Worm (Caenorhabditis elegans) whole organism, young adult: Measurements from ENCODE around the gene mab-10.

Experiments used
- B0261.1 ChIP-seq: sonication (generic microtip); optimal IDR thresholded peaks from 2 replicates; lab custom pipeline; 2016; ENCODE audit warnings: mild to moderate bottlenecking, missing genetic modification characterization, moderate library complexity, missing compliant biosample characterization
- F23B12.7 ChIP-seq: sonication (generic microtip); optimal IDR thresholded peaks from 2 replicates; lab custom pipeline; 2017; ENCODE audit warnings: missing genetic modification characterization, mild to moderate bottlenecking, missing compliant biosample characterization, antibody characterized with exemption, moderate library complexity; ENCODE audit not compliant: insufficient read depth
- F33H1.4 ChIP-seq: fragments of 200-800 bp; sonication (Bioruptor generic); IDR thresholded peaks from 2 replicates; pipeline ENCODE4 v1.3.6; 2022; ENCODE audit warnings: missing genetic modification reagents, missing genetic modification characterization, missing compliant biosample characterization
- F49E8.2 ChIP-seq: sonication (generic microtip); optimal IDR thresholded peaks from 3 replicates; lab custom pipeline; 2017; ENCODE audit warnings: missing genetic modification characterization, mild to moderate bottlenecking, missing compliant biosample characterization, antibody characterized with exemption, moderate library complexity; ENCODE audit not compliant: insufficient read depth
- F55B11.4 ChIP-seq: sonication (generic microtip); optimal IDR thresholded peaks from 2 replicates; lab custom pipeline; 2016; ENCODE audit warnings: missing compliant biosample characterization, missing genetic modification characterization, borderline replicate concordance; ENCODE audit not compliant: insufficient read depth
- K11D2.4 ChIP-seq: fragments of 200-800 bp; sonication (Bioruptor generic); IDR thresholded peaks from 2 replicates; pipeline ENCODE4 v1.3.6; 2022; ENCODE audit warnings: missing genetic modification reagents, missing genetic modification characterization, missing compliant biosample characterization
- Y56A3A.18 ChIP-seq: fragments of 200-800 bp; sonication (Bioruptor generic); IDR thresholded peaks from 2 replicates; pipeline ENCODE4 v1.3.6; 2022; ENCODE audit warnings: missing genetic modification reagents, missing genetic modification characterization, missing compliant biosample characterization
- Y67H2A.10 ChIP-seq: fragments of 200-800 bp; sonication (Bioruptor generic); conservative IDR thresholded peaks from 2 replicates; pipeline ENCODE4 v1.3.6; 2022; ENCODE audit warnings: missing genetic modification reagents, missing genetic modification characterization, missing compliant biosample characterization
- Y95B8A.8 ChIP-seq: fragments of 200-800 bp; sonication (Bioruptor generic); IDR thresholded peaks from 2 replicates; pipeline ENCODE4 v1.3.6; 2022; ENCODE audit warnings: missing genetic modification reagents, missing genetic modification characterization, missing compliant biosample characterization
- akir-1 ChIP-seq: fragments of 200-800 bp; sonication (Bioruptor generic); optimal IDR thresholded peaks from 2 replicates; lab custom pipeline; 2018; ENCODE audit warnings: mild to moderate bottlenecking, missing genetic modification characterization, moderate library complexity, missing compliant biosample characterization
- atf-7 ChIP-seq: sonication (generic microtip); optimal IDR thresholded peaks from 2 replicates; lab custom pipeline; 2017; ENCODE audit warnings: mild to moderate bottlenecking, missing genetic modification characterization, missing compliant biosample characterization
- athp-1 ChIP-seq: sonication (generic microtip); optimal IDR thresholded peaks from 2 replicates; lab custom pipeline; 2017; ENCODE audit warnings: mild to moderate bottlenecking, missing genetic modification characterization, missing compliant biosample characterization
- attf-5 ChIP-seq: fragments of 200-800 bp; sonication (Bioruptor generic); optimal IDR thresholded peaks from 2 replicates; lab custom pipeline; 2018; ENCODE audit warnings: mild to moderate bottlenecking, missing genetic modification characterization, missing compliant biosample characterization
- attf-6 ChIP-seq: fragments of 200-800 bp; sonication (Bioruptor generic); IDR thresholded peaks from 2 replicates; pipeline ENCODE4 v1.3.6; 2022; ENCODE audit warnings: missing genetic modification reagents, missing genetic modification characterization, missing compliant biosample characterization
- bed-2 ChIP-seq: fragments of 200-800 bp; sonication (Bioruptor generic); IDR thresholded peaks from 2 replicates; pipeline ENCODE4 v1.3.6; 2022; ENCODE audit warnings: missing genetic modification reagents, missing genetic modification characterization, missing compliant biosample characterization
- ccch-3 ChIP-seq: fragments of 200-800 bp; sonication (Bioruptor generic); optimal IDR thresholded peaks from 2 replicates; lab custom pipeline; 2018; ENCODE audit warnings: mild to moderate bottlenecking, missing genetic modification characterization, missing compliant biosample characterization
- chd-7 ChIP-seq: sonication (generic microtip); optimal IDR thresholded peaks from 2 replicates; lab custom pipeline; 2016; ENCODE audit warnings: mild to moderate bottlenecking, missing genetic modification characterization, moderate library complexity, missing compliant biosample characterization
- dpl-1 ChIP-seq: fragments of 150-350 bp; optimal IDR thresholded peaks from 2 replicates; lab custom pipeline; 2014; ENCODE audit warnings: missing biosample characterization, missing genetic modification reagents, missing genetic modification characterization
- egl-44 ChIP-seq: fragments of 200-800 bp; sonication (Bioruptor generic); IDR thresholded peaks from 2 replicates; pipeline ENCODE4 v1.3.6; 2022; ENCODE audit warnings: missing genetic modification reagents, missing genetic modification characterization, missing compliant biosample characterization
- ekl-4 ChIP-seq: fragments of 200-800 bp; sonication (Bioruptor generic); IDR thresholded peaks from 2 replicates; pipeline ENCODE4 v1.3.6; 2022; ENCODE audit warnings: missing genetic modification reagents, missing genetic modification characterization, missing compliant biosample characterization
- ets-4 ChIP-seq: fragments of 200-800 bp; sonication (Bioruptor generic); optimal IDR thresholded peaks from 2 replicates; lab custom pipeline; 2018; ENCODE audit warnings: mild to moderate bottlenecking, missing genetic modification characterization, missing compliant biosample characterization
- hlh-26 ChIP-seq: fragments of 200-800 bp; sonication (Bioruptor generic); conservative IDR thresholded peaks from 2 replicates; pipeline ENCODE4 v1.3.6; 2022; ENCODE audit warnings: missing genetic modification reagents, missing genetic modification characterization, missing compliant biosample characterization
- hmg-20 ChIP-seq: fragments of 200-800 bp; sonication (Bioruptor generic); IDR thresholded peaks from 2 replicates; pipeline ENCODE4 v1.3.6; 2022; ENCODE audit warnings: missing genetic modification reagents, missing genetic modification characterization, missing compliant biosample characterization
- hsf-1 ChIP-seq: fragments of 200-800 bp; sonication (Bioruptor generic); IDR thresholded peaks from 2 replicates; pipeline ENCODE4 v1.3.6; 2022; ENCODE audit warnings: missing genetic modification reagents, missing genetic modification characterization, missing compliant biosample characterization
- lin-26 ChIP-seq: fragments of 200-800 bp; sonication (Bioruptor generic); IDR thresholded peaks from 2 replicates; pipeline ENCODE4 v1.3.6; 2022; ENCODE audit warnings: missing genetic modification reagents, missing genetic modification characterization, missing compliant biosample characterization
- lin-35 ChIP-seq, 3 experiments: fragments of 150-350 bp in 2 of 3; sonication (generic microtip) in 1 of 3; optimal IDR thresholded peaks; 2 replicates each; lab custom pipeline; 2014 to 2018; ENCODE audit warnings: missing biosample characterization in 3 of 3, missing genetic modification characterization in 3 of 3, missing genetic modification reagents in 3 of 3
- madf-10 ChIP-seq: sonication (generic microtip); optimal IDR thresholded peaks from 2 replicates; lab custom pipeline; 2016; ENCODE audit warnings: mild to moderate bottlenecking, missing genetic modification characterization, missing compliant biosample characterization
- madf-3 ChIP-seq: fragments of 200-800 bp; sonication (Bioruptor generic); IDR thresholded peaks from 2 replicates; pipeline ENCODE4 v1.3.6; 2022; ENCODE audit warnings: missing genetic modification reagents, missing genetic modification characterization, missing compliant biosample characterization
- madf-8 ChIP-seq: fragments of 200-800 bp; sonication (Bioruptor generic); conservative IDR thresholded peaks from 2 replicates; pipeline ENCODE4 v1.3.6; 2022; ENCODE audit warnings: missing genetic modification reagents, missing genetic modification characterization, missing compliant biosample characterization
- mes-4 ChIP-seq: sonication (generic microtip); optimal IDR thresholded peaks from 2 replicates; lab custom pipeline; 2016; ENCODE audit warnings: missing genotype, missing genetic modification characterization, missing compliant biosample characterization
- nhr-120 ChIP-seq: fragments of 200-800 bp; sonication (Bioruptor generic); IDR thresholded peaks from 2 replicates; pipeline ENCODE4 v1.3.6; 2022; ENCODE audit warnings: missing genetic modification characterization, missing compliant biosample characterization
- nhr-179 ChIP-seq: sonication (generic microtip); optimal IDR thresholded peaks from 2 replicates; lab custom pipeline; 2016; ENCODE audit warnings: mild to moderate bottlenecking, missing genetic modification characterization, missing compliant biosample characterization
- snpc-3.4 ChIP-seq: sonication (generic microtip); optimal IDR thresholded peaks from 2 replicates; lab custom pipeline; 2017; ENCODE audit warnings: missing genetic modification characterization, mild to moderate bottlenecking, missing compliant biosample characterization, antibody characterized with exemption, moderate library complexity, missing genotype, missing genetic modification reagents
- snpc-4 ChIP-seq, 5 experiments: fragments of 150-350 bp in 1 of 5; sonication (generic microtip) in 4 of 5; optimal IDR thresholded peaks; 2 replicates each; lab custom pipeline; 2014 to 2018; ENCODE audit warnings: missing genetic modification characterization in 5 of 5, missing biosample characterization in 3 of 5, antibody characterized with exemption in 2 of 5, mild to moderate bottlenecking in 2 of 5, missing compliant biosample characterization in 2 of 5, missing genotype in 2 of 5, moderate library complexity in 2 of 5, missing genetic modification reagents in 1 of 5
- somi-1 ChIP-seq: fragments of 200-800 bp; sonication (Bioruptor generic); optimal IDR thresholded peaks from 2 replicates; lab custom pipeline; 2018; ENCODE audit warnings: mild to moderate bottlenecking, missing genetic modification characterization, missing compliant biosample characterization
- sptf-2 ChIP-seq: fragments of 200-800 bp; sonication (Bioruptor generic); optimal IDR thresholded peaks from 2 replicates; lab custom pipeline; 2018; ENCODE audit warnings: mild to moderate bottlenecking, missing genetic modification characterization, missing compliant biosample characterization
- tbx-9 ChIP-seq: sonication (generic microtip); optimal IDR thresholded peaks from 2 replicates; lab custom pipeline; 2016; ENCODE audit warnings: borderline replicate concordance, missing genetic modification characterization, inconsistent platforms, missing compliant biosample characterization
- unc-130 ChIP-seq: sonication (generic microtip); optimal IDR thresholded peaks from 2 replicates; lab custom pipeline; 2016; ENCODE audit warnings: missing genetic modification reagents, missing genetic modification characterization, missing compliant biosample characterization
- xnd-1 ChIP-seq: sonication (generic microtip); optimal IDR thresholded peaks from 2 replicates; lab custom pipeline; 2016; ENCODE audit warnings: missing genotype, missing genetic modification reagents, missing genetic modification characterization, missing compliant biosample characterization
- zfh-2 ChIP-seq: fragments of 200-800 bp; sonication (Bioruptor generic); conservative IDR thresholded peaks from 2 replicates; pipeline ENCODE4 v1.3.6; 2022; ENCODE audit warnings: missing genetic modification reagents, missing genetic modification characterization, missing compliant biosample characterization
- ztf-22 ChIP-seq: fragments of 200-800 bp; sonication (Bioruptor generic); optimal IDR thresholded peaks from 2 replicates; lab custom pipeline; 2018; ENCODE audit warnings: mild to moderate bottlenecking, missing genetic modification characterization, moderate library complexity, missing compliant biosample characterization
- ztf-3 ChIP-seq: fragments of 200-800 bp; sonication (Bioruptor generic); optimal IDR thresholded peaks from 2 replicates; lab custom pipeline; 2018; ENCODE audit warnings: mild to moderate bottlenecking, missing genetic modification characterization, missing compliant biosample characterization
- ztf-6 ChIP-seq: fragments of 200-800 bp; sonication (Bioruptor generic); IDR thresholded peaks from 2 replicates; pipeline ENCODE4 v1.3.6; 2022; ENCODE audit warnings: missing genetic modification reagents, missing genetic modification characterization, missing compliant biosample characterization

The mab-10 gene

DNA sequence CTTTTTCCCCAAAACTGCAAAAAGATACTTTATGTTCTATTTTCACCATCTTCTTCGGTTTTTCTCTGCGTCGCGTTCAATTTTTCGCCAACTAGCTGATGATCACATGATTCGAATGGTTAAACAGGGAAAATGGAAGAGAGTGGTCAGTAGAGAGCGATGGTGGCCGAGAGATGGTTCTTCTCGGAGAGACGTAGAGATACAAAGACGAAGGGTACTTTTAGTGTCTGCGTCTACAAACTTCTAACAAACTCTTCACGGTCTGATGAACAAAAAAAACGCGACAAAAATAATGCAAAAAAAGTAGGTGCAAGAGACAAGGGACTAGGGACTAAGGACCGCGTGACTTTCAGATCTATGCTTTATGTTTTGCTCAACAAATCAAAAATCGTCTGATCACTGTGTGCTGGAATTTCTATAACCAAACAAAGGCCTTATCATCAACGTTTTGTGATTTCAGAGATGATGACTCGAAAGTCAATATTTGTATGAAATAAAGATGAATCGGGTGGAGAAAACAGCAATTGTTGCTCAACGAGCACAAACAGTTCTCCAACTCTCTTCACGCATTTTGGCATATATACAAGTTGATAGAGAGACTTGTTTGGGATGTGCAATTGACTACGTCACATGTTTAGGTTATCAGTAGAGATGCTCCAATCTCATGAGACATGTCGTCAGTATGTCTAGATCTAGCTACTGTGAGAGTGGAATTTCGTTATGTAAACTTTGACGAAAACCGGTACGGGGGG is 24.3 kb downstream of the mab-10 start (continued):
- TF ChIP-seq lin-35 (GFP tag; optimal IDR thresholded peaks at IDR 0.05; lab: Kevin White, UChicago) (peak in 1 of 3 experiments; percentile 87), hmg-20 (GFP tag; lab: Robert Waterston, UW) (0 out of 2 replicates have a peak, but pooled peaks have one; percentile 14), nhr-179 (tag; lab: Kevin White, UChicago) (no peak), B0261.1 (tag; lab: Kevin White, UChicago) (no peak), Y56A3A.18 (GFP tag; lab: Robert Waterston, UW) (no peak), zfh-2 (GFP tag; lab: Robert Waterston, UW) (peak; percentile 71), ets-4 (GFP tag; lab: Kevin White, UChicago) (no peak)
- TF ChIP-seq, all 124 proteins: peak for 54

ce11 chrII:10553377-10554045 is 25.6 kb downstream of the mab-10 start:
- no peak for TF ChIP-seq egl-44 (GFP tag; lab: Robert Waterston, UW)
- TF ChIP-seq F23B12.7 (tag; lab: Kevin White, UChicago), result no peak
- TF ChIP-seq somi-1 (GFP tag; lab: Kevin White, UChicago), result no peak
- TF ChIP-seq athp-1 (tag; lab: Kevin White, UChicago), result no peak
- TF ChIP-seq lin-26, result no peak
- TF ChIP-seq snpc-4 (GFP tag; optimal IDR thresholded peaks at IDR 0.05; lab: Kevin White, UChicago), result no peak
- no peak for TF ChIP-seq snpc-4 (tag; optimal IDR thresholded peaks at IDR 0.05; lab: Kevin White, UChicago)
- peak; percentile 7; the same call in 1 of the 2 replicates for TF ChIP-seq Y56A3A.18 (GFP tag; lab: Robert Waterston, UW)
- TF ChIP-seq akir-1 (GFP tag; lab: Kevin White, UChicago), result no peak
- TF ChIP-seq sptf-2 (GFP tag; lab: Kevin White, UChicago), result no peak
- TF ChIP-seq tbx-9, result no peak
- TF ChIP-seq ets-4 (GFP tag; lab: Kevin White, UChicago), result no peak
- TF ChIP-seq ccch-3, result no peak
- TF ChIP-seq ztf-6 (GFP tag; lab: Robert Waterston, UW), result no peak
- no peak for TF ChIP-seq hlh-26
- TF ChIP-seq madf-3 (GFP tag; lab: Robert Waterston, UW), result no peak
- no peak for TF ChIP-seq xnd-1 (tag; lab: Kevin White, UChicago)
- TF ChIP-seq ztf-3 (GFP tag; lab: Kevin White, UChicago), result no peak
- TF ChIP-seq atf-7 (tag; lab: Kevin White, UChicago), result peak; percentile 65
- no peak for TF ChIP-seq F55B11.4 (tag; lab: Kevin White, UChicago)
- TF ChIP-seq madf-10 (tag; lab: Kevin White, UChicago), result no peak
- TF ChIP-seq Y95B8A.8 (GFP tag; lab: Robert Waterston, UW), result no peak
- TF ChIP-seq snpc-3.4 (tag; lab: Kevin White, UChicago), result no peak
- no peak for TF ChIP-seq ztf-22 (GFP tag; lab: Kevin White, UChicago)
- no peak for TF ChIP-seq B0261.1 (tag; lab: Kevin White, UChicago)
- TF ChIP-seq attf-6 (GFP tag; lab: Robert Waterston, UW), result no peak
- TF ChIP-seq unc-130, result no peak
- TF ChIP-seq F49E8.2 (tag; lab: Kevin White, UChicago), result no peak
- no peak for TF ChIP-seq F33H1.4 (GFP tag; lab: Robert Waterston, UW)
- TF ChIP-seq chd-7 (tag; lab: Kevin White, UChicago), result peak; percentile 5
- no peak for TF ChIP-seq nhr-120 (GFP tag; lab: Robert Waterston, UW)
- TF ChIP-seq bed-2 (GFP tag; lab: Robert Waterston, UW), result no peak
- TF ChIP-seq hsf-1 (GFP tag; lab: Robert Waterston, UW), result no peak
- peak; percentile 26; the same call in 1 of the 2 replicates for TF ChIP-seq ekl-4
- 0 out of 2 replicates have a peak, but pooled peaks have one; percentile 8 for TF ChIP-seq K11D2.4 (GFP tag; lab: Robert Waterston, UW)
- TF ChIP-seq attf-5 (GFP tag; lab: Kevin White, UChicago), result no peak
- TF ChIP-seq dpl-1 (GFP tag; lab: Kevin White, UChicago), result no peak
- no peak for TF ChIP-seq Y67H2A.10
- TF ChIP-seq madf-8 (GFP tag; lab: Robert Waterston, UW), result no peak
- no peak for TF ChIP-seq mes-4
